Fruit fly (Drosophila melanogaster): ENCODE measurements around the gene CG42671.

The CG42671 gene

DNA sequence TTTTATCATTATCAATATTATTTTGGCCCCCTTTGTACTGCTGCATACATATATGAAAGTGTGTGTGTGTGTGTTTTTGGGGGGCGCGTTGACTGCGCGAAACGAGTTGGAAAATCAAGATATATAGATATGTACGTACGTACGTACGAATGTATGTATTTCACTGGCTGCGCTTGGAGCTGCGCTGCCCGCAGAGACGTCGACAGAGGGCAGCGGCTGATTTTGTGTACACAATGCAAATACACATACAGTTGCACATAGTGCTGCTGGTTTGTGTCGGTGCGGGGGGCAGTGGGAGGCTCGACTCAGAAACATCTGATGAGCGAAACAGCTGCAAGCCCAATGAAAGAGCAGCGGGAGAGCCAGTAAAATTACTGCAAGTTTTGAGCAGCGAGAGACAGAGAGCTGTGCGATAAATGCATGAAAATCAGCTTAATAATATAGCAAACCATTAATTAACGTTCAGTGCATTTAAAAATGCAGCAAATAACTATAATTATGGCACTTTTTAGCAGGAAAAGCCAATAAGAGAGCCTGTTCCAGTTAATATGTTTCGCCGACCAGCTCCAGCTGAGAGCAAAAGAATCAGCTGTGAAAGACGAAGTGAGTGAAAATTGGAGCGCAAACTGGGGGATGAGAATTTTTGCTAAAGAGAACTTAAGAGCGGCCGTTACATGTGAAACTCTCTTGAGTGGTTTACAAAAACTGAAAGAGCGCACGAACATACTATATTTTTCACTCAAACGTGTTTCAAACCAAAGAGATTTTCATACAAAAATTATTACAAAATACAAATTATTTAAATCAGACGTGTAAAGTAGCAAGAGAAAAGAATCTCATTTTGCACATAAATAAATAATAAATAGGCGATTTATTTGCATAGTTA lies 33.3 kb downstream of the CG42671 start:
- TF ChIP-seq CG32121 (GFP tag; IDR thresholded peaks at IDR 0.05): peak; percentile 86
- peak; percentile 84 for TF ChIP-seq Ets98B (GFP tag; IDR thresholded peaks at IDR 0.05)
- TF ChIP-seq CG15710 (tag; optimal IDR thresholded peaks at IDR 0.05): peak; percentile 8
- TF ChIP-seq Pif1A (GFP tag; optimal IDR thresholded peaks at IDR 0.05): peak; percentile 51
- TF ChIP-seq fd96Ca (GFP tag; IDR thresholded peaks at IDR 0.05): peak; percentile 72; the same call in 2 of the 3 replicates
- TF ChIP-seq EcR (GFP tag; optimal IDR thresholded peaks at IDR 0.05): peak; percentile 76
- peak; percentile 0 for TF ChIP-seq CG14655 (GFP tag; optimal IDR thresholded peaks at IDR 0.05)
- no peak for TF ChIP-seq CG10348 (GFP tag; IDR thresholded peaks at IDR 0.05)
- no peak for TF ChIP-seq D1 (tag; optimal IDR thresholded peaks at IDR 0.05)
- peak; percentile 21 for TF ChIP-seq Pif1B (GFP tag; optimal IDR thresholded peaks at IDR 0.05)
- peak; percentile 14 for TF ChIP-seq CG8301 (tag; optimal IDR thresholded peaks at IDR 0.05)
- no peak for TF ChIP-seq rn (GFP tag; IDR thresholded peaks at IDR 0.05)
- TF ChIP-seq CG12605 (GFP tag; IDR thresholded peaks at IDR 0.05): peak; percentile 79
- TF ChIP-seq CG8159 (tag; optimal IDR thresholded peaks at IDR 0.05): no peak
- TF ChIP-seq CG34367 (tag; optimal IDR thresholded peaks at IDR 0.05): peak; percentile 18
- peak; percentile 88 for TF ChIP-seq CG4496 (GFP tag; IDR thresholded peaks at IDR 0.05)
- TF ChIP-seq Snoo (tag; optimal IDR thresholded peaks at IDR 0.05): peak; percentile 32
- TF ChIP-seq CG17806 (tag; optimal IDR thresholded peaks at IDR 0.05): no peak
- no peak for TF ChIP-seq CG9948 (tag; optimal IDR thresholded peaks at IDR 0.05)
- peak; percentile 72 for TF ChIP-seq gl (tag; optimal IDR thresholded peaks at IDR 0.05)
- TF ChIP-seq CG13204 (GFP tag; optimal IDR thresholded peaks at IDR 0.05): peak; percentile 79

DNA sequence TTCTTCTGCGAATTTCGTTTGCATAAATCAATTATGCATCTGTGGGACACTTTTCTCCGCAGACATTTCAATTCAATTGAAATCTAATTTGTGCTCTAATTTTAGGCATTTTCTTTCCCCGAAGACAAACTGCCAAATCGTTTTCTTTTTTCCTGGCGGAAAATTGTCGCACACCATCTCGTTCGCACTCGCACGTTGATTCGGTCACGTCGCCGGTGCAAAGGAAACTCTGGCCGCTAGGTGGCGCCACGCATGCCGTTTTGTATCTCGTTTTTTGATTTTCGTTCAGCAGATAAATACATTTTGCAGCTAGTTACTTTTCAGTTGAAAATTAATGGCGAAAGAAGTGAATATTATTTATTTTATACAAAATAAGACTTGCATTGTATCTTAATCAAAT lies 34.0 kb downstream of the CG42671 start:
- TF ChIP-seq CG4496 (GFP tag; IDR thresholded peaks at IDR 0.05) (no peak; the same call in 2 of the 3 replicates), CG13204 (GFP tag; optimal IDR thresholded peaks at IDR 0.05) (peak; percentile 8), CG15710 (tag; optimal IDR thresholded peaks at IDR 0.05) (no peak), CG8159 (tag; optimal IDR thresholded peaks at IDR 0.05) (no peak), Pif1B (GFP tag; optimal IDR thresholded peaks at IDR 0.05) (no peak), D1 (tag; optimal IDR thresholded peaks at IDR 0.05) (peak; percentile 70), CG12605 (GFP tag; IDR thresholded peaks at IDR 0.05) (no peak), CG14655 (GFP tag; optimal IDR thresholded peaks at IDR 0.05) (no peak), CG10348 (GFP tag; IDR thresholded peaks at IDR 0.05) (no peak), gl (tag; optimal IDR thresholded peaks at IDR 0.05) (no peak), CG17806 (tag; optimal IDR thresholded peaks at IDR 0.05) (no peak), Pif1A (GFP tag; optimal IDR thresholded peaks at IDR 0.05) (no peak)

DNA sequence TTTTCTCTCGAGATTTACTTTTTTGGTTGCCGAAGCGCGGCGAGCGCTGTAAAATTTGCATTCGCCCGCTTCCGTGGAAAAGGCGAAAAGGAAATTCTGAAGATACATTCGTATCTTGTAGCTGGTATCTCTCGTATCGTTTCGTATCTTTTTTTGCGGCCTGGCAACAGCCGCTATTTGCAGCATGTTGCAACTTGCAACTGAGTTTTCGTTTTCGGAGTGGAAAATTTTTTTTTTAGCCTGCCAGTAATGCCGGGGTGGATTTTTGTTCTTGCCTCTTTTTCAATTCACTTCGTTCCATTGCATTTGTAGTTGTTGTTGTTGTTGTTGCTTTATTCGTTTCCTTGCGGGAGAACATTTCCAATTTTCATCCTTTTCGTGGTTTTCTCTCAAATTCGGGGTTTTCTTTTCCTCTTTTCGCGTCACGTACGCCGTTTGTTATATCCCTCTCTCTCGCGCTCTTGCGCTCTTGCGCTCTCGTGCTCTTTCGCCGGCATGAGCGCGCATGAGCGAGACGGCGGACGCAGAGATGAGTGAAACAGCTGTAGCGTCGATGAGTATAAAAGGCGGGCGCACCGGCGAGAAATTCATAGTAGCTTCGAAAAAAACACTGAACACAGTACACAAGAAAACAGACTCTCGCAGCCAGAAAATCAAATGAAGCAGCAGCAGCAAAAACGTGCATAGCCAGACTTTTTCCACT lies 37.6 kb downstream of the CG42671 start, which contains the start of gene scyl:
scyl (plus strand) TSS at position 587 of the 703 bp plus-strand sequence.
- peak; percentile 33 for TF ChIP-seq CG15710 (tag; optimal IDR thresholded peaks at IDR 0.05)
- TF ChIP-seq CG34367 (tag; optimal IDR thresholded peaks at IDR 0.05): peak; percentile 32
- peak; percentile 57 for TF ChIP-seq Snoo (tag; optimal IDR thresholded peaks at IDR 0.05)
- TF ChIP-seq EcR (GFP tag; optimal IDR thresholded peaks at IDR 0.05): peak; percentile 71
- TF ChIP-seq Ets98B (GFP tag; IDR thresholded peaks at IDR 0.05): peak; percentile 84
- TF ChIP-seq CG13204 (GFP tag; optimal IDR thresholded peaks at IDR 0.05): peak; percentile 75
- peak; percentile 64; the same call in 2 of the 3 replicates for TF ChIP-seq fd96Ca (GFP tag; IDR thresholded peaks at IDR 0.05)
- TF ChIP-seq CG10348 (GFP tag; IDR thresholded peaks at IDR 0.05): no peak
- peak; percentile 25 for TF ChIP-seq CG14655 (GFP tag; optimal IDR thresholded peaks at IDR 0.05)
- 0 out of 2 replicates have a peak, but pooled peaks have one; percentile 26 for TF ChIP-seq rn (GFP tag; IDR thresholded peaks at IDR 0.05)
- peak; percentile 63; the same call in 1 of the 2 replicates for TF ChIP-seq CG32121 (GFP tag; IDR thresholded peaks at IDR 0.05)
- TF ChIP-seq CG8301 (tag; optimal IDR thresholded peaks at IDR 0.05): peak; percentile 27
- TF ChIP-seq Pif1B (GFP tag; optimal IDR thresholded peaks at IDR 0.05): peak; percentile 83
- peak; percentile 84 for TF ChIP-seq CG12605 (GFP tag; IDR thresholded peaks at IDR 0.05)
- peak; percentile 32 for TF ChIP-seq CG17806 (tag; optimal IDR thresholded peaks at IDR 0.05)
- TF ChIP-seq gl (tag; optimal IDR thresholded peaks at IDR 0.05): peak; percentile 66
- TF ChIP-seq CG9948 (tag; optimal IDR thresholded peaks at IDR 0.05): no peak
- TF ChIP-seq D1 (tag; optimal IDR thresholded peaks at IDR 0.05): peak; percentile 9
- peak; percentile 45 for TF ChIP-seq CG8159 (tag; optimal IDR thresholded peaks at IDR 0.05)
- TF ChIP-seq Pif1A (GFP tag; optimal IDR thresholded peaks at IDR 0.05): peak; percentile 81
- peak; percentile 81 for TF ChIP-seq CG4496 (GFP tag; IDR thresholded peaks at IDR 0.05)

DNA sequence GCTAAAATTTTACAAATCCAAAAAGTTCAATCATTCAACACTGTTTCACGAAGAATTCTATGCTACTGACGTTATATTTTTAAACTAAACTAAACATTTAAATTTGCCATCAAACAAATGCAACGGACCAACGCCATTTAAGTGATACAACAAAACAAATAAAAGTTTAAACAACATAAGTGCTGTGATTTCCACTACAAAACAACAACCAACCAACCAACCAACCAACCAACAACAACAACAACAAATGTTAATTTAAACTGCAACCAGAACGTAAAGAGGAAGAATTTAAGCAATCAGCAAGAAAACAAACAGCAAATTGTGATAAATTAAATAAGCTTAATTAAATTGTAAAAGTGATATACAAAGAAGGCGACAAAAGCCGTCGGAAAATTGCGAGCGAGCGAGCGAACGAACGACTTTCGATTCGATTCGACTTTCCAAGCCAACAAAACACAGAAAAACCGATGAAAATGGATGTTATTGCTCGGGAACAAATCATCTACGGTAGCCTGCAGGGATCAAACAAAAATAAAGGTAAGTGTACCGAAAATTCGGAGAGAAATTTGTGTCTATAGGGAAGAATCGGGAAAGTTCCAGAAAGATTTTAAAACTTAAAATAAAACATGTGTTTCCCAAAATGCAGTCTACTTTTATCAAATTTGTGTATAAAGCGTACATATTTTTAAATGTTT lies 38.3 kb downstream of the CG42671 start:
- TF ChIP-seq Pif1A (GFP tag; optimal IDR thresholded peaks at IDR 0.05) (no peak), CG12605 (GFP tag; IDR thresholded peaks at IDR 0.05) (no peak), Ets98B (GFP tag; IDR thresholded peaks at IDR 0.05) (no peak), Pif1B (GFP tag; optimal IDR thresholded peaks at IDR 0.05) (no peak), gl (tag; optimal IDR thresholded peaks at IDR 0.05) (no peak), D1 (tag; optimal IDR thresholded peaks at IDR 0.05) (no peak), CG4496 (GFP tag; IDR thresholded peaks at IDR 0.05) (no peak), CG13204 (GFP tag; optimal IDR thresholded peaks at IDR 0.05) (no peak), CG8159 (tag; optimal IDR thresholded peaks at IDR 0.05) (no peak), CG14655 (GFP tag; optimal IDR thresholded peaks at IDR 0.05) (no peak), fd96Ca (GFP tag; IDR thresholded peaks at IDR 0.05) (no peak), CG32121 (GFP tag; IDR thresholded peaks at IDR 0.05) (no peak), CG15710 (tag; optimal IDR thresholded peaks at IDR 0.05) (no peak)

Data from whole organism, pupa.